Fruit fly (Drosophila melanogaster) whole organism, pupa: ENCODE results near the gene Rpn11.

ENCODE experiments used
- CG10348 ChIP-seq: fragments of 200-800 bp; sonication (Bioruptor generic); IDR thresholded peaks from 2 replicates; pipeline ENCODE4 v1.3.6; 2022; ENCODE audit warnings: missing biosample characterization, missing genetic modification characterization
- CG12605 ChIP-seq: fragments of 200-800 bp; sonication (Bioruptor generic); IDR thresholded peaks from 2 replicates; pipeline ENCODE4 v1.3.6; 2022; ENCODE audit warnings: missing biosample characterization, missing genetic modification characterization
- CG13204 ChIP-seq: fragments of 200-800 bp; sonication (Bioruptor generic); optimal IDR thresholded peaks from 2 replicates; lab custom pipeline; 2018; ENCODE audit warnings: missing biosample characterization, mild to moderate bottlenecking, missing genetic modification characterization, moderate library complexity
- CG15710 ChIP-seq: fragments of 200-800 bp; sonication (Bioruptor generic); optimal IDR thresholded peaks from 2 replicates; lab custom pipeline; 2018; ENCODE audit warnings: missing biosample characterization, mild to moderate bottlenecking, missing genetic modification characterization, moderate library complexity
- CG17806 ChIP-seq: fragments of 200-800 bp; sonication (Bioruptor generic); optimal IDR thresholded peaks from 2 replicates; lab custom pipeline; 2018; ENCODE audit warnings: missing biosample characterization, mild to moderate bottlenecking, missing genetic modification characterization, moderate library complexity
- CG34367 ChIP-seq: fragments of 200-800 bp; sonication (Bioruptor generic); optimal IDR thresholded peaks from 2 replicates; lab custom pipeline; 2018; ENCODE audit warnings: missing biosample characterization, mild to moderate bottlenecking, missing genetic modification characterization
- CG4496 ChIP-seq: fragments of 200-800 bp; sonication (Bioruptor generic); IDR thresholded peaks from 3 replicates; pipeline ENCODE4 v1.3.6; 2022; ENCODE audit warnings: missing biosample characterization, missing genetic modification characterization
- CG8159 ChIP-seq: fragments of 200-800 bp; sonication (Bioruptor generic); optimal IDR thresholded peaks from 3 replicates; lab custom pipeline; 2018; ENCODE audit warnings: missing biosample characterization, mild to moderate bottlenecking, missing genetic modification characterization, moderate library complexity
- CG8301 ChIP-seq: fragments of 200-800 bp; sonication (Bioruptor generic); optimal IDR thresholded peaks from 2 replicates; lab custom pipeline; 2018; ENCODE audit warnings: missing biosample characterization, mild to moderate bottlenecking, missing genetic modification characterization
- CG9948 ChIP-seq: fragments of 200-800 bp; sonication (Bioruptor generic); optimal IDR thresholded peaks from 2 replicates; lab custom pipeline; 2018; ENCODE audit warnings: missing biosample characterization, mild to moderate bottlenecking, missing genetic modification characterization, moderate library complexity
- EcR ChIP-seq: fragments of 200-800 bp; sonication (Bioruptor generic); optimal IDR thresholded peaks from 3 replicates; lab custom pipeline; 2019; ENCODE audit warnings: missing biosample characterization, missing genetic modification characterization, mild to moderate bottlenecking, moderate library complexity, missing genetic modification reagents
- Ets98B ChIP-seq: fragments of 200-800 bp; sonication (Bioruptor generic); IDR thresholded peaks from 2 replicates; pipeline ENCODE4 v1.3.6; 2022; ENCODE audit warnings: missing biosample characterization, missing genetic modification characterization
- Pif1B ChIP-seq: fragments of 200-800 bp; sonication (Bioruptor generic); optimal IDR thresholded peaks from 3 replicates; lab custom pipeline; 2016; ENCODE audit warnings: missing biosample characterization, missing genetic modification characterization
- Snoo ChIP-seq: fragments of 200-800 bp; sonication (Bioruptor generic); optimal IDR thresholded peaks from 3 replicates; lab custom pipeline; 2017; ENCODE audit warnings: missing biosample characterization, mild to moderate bottlenecking, missing genetic modification characterization, inconsistent platforms
- gl ChIP-seq: fragments of 200-800 bp; sonication (Bioruptor generic); optimal IDR thresholded peaks from 2 replicates; lab custom pipeline; 2018; ENCODE audit warnings: missing biosample characterization, mild to moderate bottlenecking, missing genetic modification characterization
- rn ChIP-seq: fragments of 200-800 bp; sonication (Bioruptor generic); IDR thresholded peaks from 2 replicates; pipeline ENCODE4 v1.3.6; 2022; ENCODE audit warnings: missing biosample characterization, missing genetic modification characterization

The Rpn11 gene

DNA sequence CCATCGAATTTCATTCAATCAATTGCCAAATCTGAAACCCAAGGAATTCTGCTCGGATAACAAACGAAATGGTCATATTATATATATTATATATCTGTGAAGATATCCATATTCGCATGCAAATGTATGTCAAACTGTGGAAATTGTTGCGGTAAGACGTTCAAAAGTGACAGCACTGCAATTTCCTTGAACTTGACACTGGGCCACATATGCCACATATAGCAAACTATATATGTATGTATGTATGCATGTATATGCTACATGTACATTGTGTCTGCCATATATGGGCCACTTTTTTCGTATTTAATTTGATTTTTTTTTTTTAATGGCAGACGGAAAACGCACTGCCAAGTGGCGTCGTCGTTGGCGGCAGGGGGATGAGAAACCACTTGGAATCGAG lies 39.1 kb downstream of the Rpn11 start:
- TF ChIP-seq rn (GFP tag; lab: Robert Waterston, UW) (no peak), CG13204 (GFP tag; lab: Kevin White, UChicago) (no peak), CG8301 (no peak), EcR (GFP tag; lab: Kevin White, UChicago) (peak; percentile 20), CG10348 (no peak)

DNA sequence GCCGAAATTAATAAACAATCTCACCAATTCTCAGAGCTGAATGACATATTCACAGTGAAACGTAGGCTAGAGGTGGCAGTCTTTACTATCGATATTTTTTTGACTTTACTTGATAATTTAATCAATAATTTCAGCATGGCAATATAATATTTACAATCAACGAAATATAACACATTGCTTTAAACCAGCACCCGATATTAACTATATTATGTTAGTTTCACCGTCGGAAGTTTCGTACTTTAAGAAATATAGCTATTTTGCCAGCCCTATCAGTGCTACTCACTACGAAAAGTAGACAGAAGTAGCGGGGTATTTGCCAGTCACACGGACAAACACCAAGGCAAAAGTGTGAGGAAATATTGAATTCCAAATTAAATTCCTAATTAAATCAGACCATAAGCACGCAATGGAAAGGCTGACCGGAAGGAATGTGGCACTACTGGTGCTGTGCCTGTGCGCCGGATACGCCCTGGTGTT lies 48.8 kb downstream of the Rpn11 start, which contains the start of the genes CG31917, Tfb5 and SelT:
Gene CG31917, minus strand, starts transcription at position 51 of the 477 bp plus-strand sequence.
Gene Tfb5, minus strand, starts transcription at position 51 of the 477 bp plus-strand sequence.
Gene SelT, plus strand, starts transcription at position 139 of the 477 bp plus-strand sequence.
- TF ChIP-seq CG17806 (tag; lab: Kevin White, UChicago) = peak; percentile 13
- no peak for TF ChIP-seq CG34367 (tag; lab: Kevin White, UChicago)
- TF ChIP-seq Ets98B (GFP tag; lab: Robert Waterston, UW) = no peak
- no peak for TF ChIP-seq CG8301
- no peak for TF ChIP-seq Pif1B (GFP tag; lab: Kevin White, UChicago)
- TF ChIP-seq rn (GFP tag; lab: Robert Waterston, UW) = no peak
- no peak for TF ChIP-seq gl
- TF ChIP-seq CG8159 = peak; percentile 31
- TF ChIP-seq CG15710 (tag; lab: Kevin White, UChicago) = peak; percentile 43
- TF ChIP-seq EcR (GFP tag; lab: Kevin White, UChicago) = peak; percentile 29
- no peak for TF ChIP-seq CG9948

DNA sequence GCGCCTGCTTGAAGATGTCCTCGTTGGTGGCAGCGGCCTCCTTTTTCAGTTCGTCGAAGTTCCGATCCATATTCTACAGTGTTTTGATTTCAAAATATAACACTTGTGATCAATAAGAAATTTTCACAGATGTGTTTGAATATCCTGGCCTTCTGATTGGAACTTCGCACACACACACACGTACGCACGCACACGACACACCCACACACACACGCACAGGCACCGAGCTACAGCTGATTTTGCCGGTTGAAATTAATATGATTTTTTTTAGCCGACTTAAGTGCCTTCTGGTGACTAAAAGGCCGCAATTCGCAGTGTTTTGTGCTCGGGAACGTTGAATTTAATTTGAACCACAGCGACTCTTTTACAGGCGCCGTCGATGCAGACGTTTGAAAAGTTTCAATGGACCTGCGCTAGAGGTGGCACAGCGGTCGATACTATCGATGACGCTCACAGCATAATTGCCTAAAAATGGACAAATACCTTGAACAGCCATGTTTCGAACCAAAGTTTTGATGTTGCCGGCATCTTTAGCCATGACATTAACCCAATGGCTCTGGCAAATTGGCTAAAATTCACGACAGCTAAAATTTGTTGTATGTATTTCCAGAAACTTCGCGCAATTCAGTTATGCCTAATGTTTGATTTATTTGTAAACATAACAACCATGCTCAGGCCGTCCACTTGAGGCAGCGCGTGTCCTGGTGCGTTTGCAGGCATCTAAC lies 50.1 kb downstream of the Rpn11 start, which contains the start of gene Rtnl1:
Gene Rtnl1, minus strand, starts transcription at position 415 of the 725 bp plus-strand sequence.
- TF ChIP-seq CG12605 (GFP tag; lab: Robert Waterston, UW) = 0 out of 2 replicates have a peak, but pooled peaks have one; percentile 12
- TF ChIP-seq EcR (GFP tag; lab: Kevin White, UChicago) = peak; percentile 44
- peak; percentile 34; the same call in 1 of the 3 replicates for TF ChIP-seq CG4496
- TF ChIP-seq CG17806 (tag; lab: Kevin White, UChicago) = peak; percentile 11
- no peak for TF ChIP-seq Snoo (tag; lab: Kevin White, UChicago)
- TF ChIP-seq, all 21 proteins: peak for 4
